Worm (Caenorhabditis elegans): ENCODE measurements around the gene sym-1.
A peak's percentile ranks its signal among the peaks of the same experiment; 100 is the strongest.

Gene sym-1

ce11 chrX:14557352-14557935 is 24.0 kb upstream of the sym-1 start (continued):
- TF ChIP-seq F16B12.6 (tag; optimal IDR thresholded peaks at IDR 0.05) = no peak
- TF ChIP-seq elt-3 (tag; optimal IDR thresholded peaks at IDR 0.05) = peak in 1 of 6 experiments; percentile 13
- TF ChIP-seq skn-1 (tag; optimal IDR thresholded peaks at IDR 0.05) = peak; percentile 78
- no peak for TF ChIP-seq C04F5.9 (tag; optimal IDR thresholded peaks at IDR 0.05)
- TF ChIP-seq tlp-1 (tag; optimal IDR thresholded peaks at IDR 0.05) = no peak
- TF ChIP-seq lsy-2 (tag; optimal IDR thresholded peaks at IDR 0.05) = peak; percentile 41 to 56
- peak; percentile 96 for TF ChIP-seq lin-14 (GFP tag; optimal IDR thresholded peaks at IDR 0.05)
- TF ChIP-seq isw-1 (GFP tag; IDR thresholded peaks at IDR 0.05) = peak; percentile 40
- no peak for TF ChIP-seq hpl-2 (GFP tag; optimal IDR thresholded peaks at IDR 0.05)
- TF ChIP-seq grh-1 (GFP tag; IDR thresholded peaks at IDR 0.05) = no peak
- TF ChIP-seq C16A3.4 (tag; optimal IDR thresholded peaks at IDR 0.05) = no peak
- TF ChIP-seq ztf-11 (tag; optimal IDR thresholded peaks at IDR 0.05) = no peak
- no peak for TF ChIP-seq sox-4 (tag; optimal IDR thresholded peaks at IDR 0.05)
- TF ChIP-seq mef-2 (tag; optimal IDR thresholded peaks at IDR 0.05) = no peak
- TF ChIP-seq xbp-1 (tag; optimal IDR thresholded peaks at IDR 0.05) = peak; percentile 35
- TF ChIP-seq ceh-90 (tag; optimal IDR thresholded peaks at IDR 0.05) = no peak
- TF ChIP-seq zag-1 (tag; optimal IDR thresholded peaks at IDR 0.05) = no peak
- TF ChIP-seq aly-2 (tag; optimal IDR thresholded peaks at IDR 0.05) = no peak
- TF ChIP-seq egl-13 (tag; optimal IDR thresholded peaks at IDR 0.05) = peak; percentile 28
- TF ChIP-seq fkh-4 (tag; optimal IDR thresholded peaks at IDR 0.05; ENCODE audit: borderline replicate concordance) = no peak
- TF ChIP-seq snpc-4 (tag; optimal IDR thresholded peaks at IDR 0.05) = peak; percentile 7
- TF ChIP-seq ztf-4 (tag; optimal IDR thresholded peaks at IDR 0.05) = peak; percentile 32
- no peak for TF ChIP-seq hlh-17 (GFP tag; optimal IDR thresholded peaks at IDR 0.05; ENCODE audit: borderline replicate concordance)
- TF ChIP-seq nhr-77 (tag; optimal IDR thresholded peaks at IDR 0.05) = no peak
- peak; percentile 80 for TF ChIP-seq fkh-10 (GFP tag; optimal IDR thresholded peaks at IDR 0.05)
- no peak for TF ChIP-seq vab-15 (tag; optimal IDR thresholded peaks at IDR 0.05)
- peak; percentile 70 for TF ChIP-seq snu-23 (GFP tag; optimal IDR thresholded peaks at IDR 0.05)
- no peak for TF ChIP-seq sup-37 (GFP tag; optimal IDR thresholded peaks at IDR 0.05)
- TF ChIP-seq alr-1 (tag; optimal IDR thresholded peaks at IDR 0.05; ENCODE audit: borderline replicate concordance) = no peak
- no peak for TF ChIP-seq pqm-1 (tag; optimal IDR thresholded peaks at IDR 0.05)
- TF ChIP-seq nhr-19 (GFP tag; conservative IDR thresholded peaks at IDR 0.05) = peak; percentile 80
- peak; percentile 65 for TF ChIP-seq nhr-20 (tag; optimal IDR thresholded peaks at IDR 0.05)

- TF ChIP-seq vab-15 (tag; optimal IDR thresholded peaks at IDR 0.05) = no peak
- TF ChIP-seq elt-3 (tag; optimal IDR thresholded peaks at IDR 0.05) = peak in 4 of 6 experiments; percentile 27 to 70 (median 48)
- no peak for TF ChIP-seq zip-4 (GFP tag; optimal IDR thresholded peaks at IDR 0.05)
- peak; percentile 82 for TF ChIP-seq nhr-20 (tag; optimal IDR thresholded peaks at IDR 0.05)
- TF ChIP-seq unc-130 (tag; optimal IDR thresholded peaks at IDR 0.05) = no peak
- no peak for TF ChIP-seq ceh-63 (GFP tag; optimal IDR thresholded peaks at IDR 0.05)
- TF ChIP-seq aha-1 (tag; optimal IDR thresholded peaks at IDR 0.05) = no peak
- no peak for TF ChIP-seq isw-1 (GFP tag; IDR thresholded peaks at IDR 0.05)
- TF ChIP-seq lin-14 (GFP tag; optimal IDR thresholded peaks at IDR 0.05) = no peak
- TF ChIP-seq nhr-19 (GFP tag; conservative IDR thresholded peaks at IDR 0.05) = peak; percentile 10
- no peak for TF ChIP-seq hpl-2 (GFP tag; optimal IDR thresholded peaks at IDR 0.05)
- no peak for TF ChIP-seq skn-1 (tag; optimal IDR thresholded peaks at IDR 0.05)
- TF ChIP-seq lin-15B (tag; optimal IDR thresholded peaks at IDR 0.05) = no peak
- no peak for TF ChIP-seq C34B4.2 (tag; optimal IDR thresholded peaks at IDR 0.05)
- peak; percentile 84 for TF ChIP-seq blmp-1 (tag; optimal IDR thresholded peaks at IDR 0.05)
- no peak for TF ChIP-seq nhr-12 (tag; optimal IDR thresholded peaks at IDR 0.05)
- TF ChIP-seq nhr-47 (tag; optimal IDR thresholded peaks at IDR 0.05) = no peak
- TF ChIP-seq nhr-85 (tag) = peak; percentile 75
- TF ChIP-seq pqm-1 (tag; optimal IDR thresholded peaks at IDR 0.05) = no peak
- TF ChIP-seq nhr-71 (tag; optimal IDR thresholded peaks at IDR 0.05) = peak; percentile 37
- no peak for TF ChIP-seq zag-1 (tag; optimal IDR thresholded peaks at IDR 0.05)
- TF ChIP-seq pag-3 (tag; optimal IDR thresholded peaks at IDR 0.05; ENCODE audit: borderline replicate concordance, insufficient read depth) = no peak
- peak in 1 of 2 experiments; percentile 63 for TF ChIP-seq lin-35 (GFP tag; optimal IDR thresholded peaks at IDR 0.05)
- TF ChIP-seq jun-1 (tag; optimal IDR thresholded peaks at IDR 0.05) = peak; percentile 27
- TF ChIP-seq elt-2 (tag; optimal IDR thresholded peaks at IDR 0.05) = peak; percentile 38
- TF ChIP-seq nhr-11 (tag; optimal IDR thresholded peaks at IDR 0.05) = no peak
- no peak for TF ChIP-seq xbp-1 (tag; optimal IDR thresholded peaks at IDR 0.05)
- TF ChIP-seq unc-62 (GFP tag; optimal IDR thresholded peaks at IDR 0.05) = no peak
Observed at ce11 chrX:14557936-14558554, 23.4 kb upstream of the sym-1 start, which contains the start of gene nhr-3. TSS of gene nhr-3 (plus strand) at chrX:14558504.
